Fruit fly (Drosophila melanogaster) whole organism, wandering third instar larva: ENCODE measurements around the gene CG7255.

ENCODE experiments used
- HLH106 ChIP-seq: fragments of 200-800 bp; optimal IDR thresholded peaks from 3 replicates; lab custom pipeline; 2019; ENCODE audit warnings: missing biosample characterization, mild to moderate bottlenecking, missing genetic modification characterization, moderate library complexity
- Myc ChIP-seq: fragments of >200 bp; optimal IDR thresholded peaks from 2 replicates; lab custom pipeline; 2017
- dl ChIP-seq, 2 experiments: fragments of 175-275, 200-275 bp in 1 of 2; fragments of 200-275 bp in 1 of 2; sonication (Bioruptor generic); optimal IDR thresholded peaks; lab custom pipeline; 2018; ENCODE audit warnings: mild to moderate bottlenecking in 2 of 2, missing biosample characterization in 2 of 2, missing genetic modification characterization in 2 of 2, moderate library complexity in 2 of 2; ENCODE audit not compliant: partially characterized antibody in 2 of 2, insufficient read depth in 1 of 2
- rgr ChIP-seq: fragments of 200-800 bp; sonication (Bioruptor generic); optimal IDR thresholded peaks from 3 replicates; lab custom pipeline; 2016; ENCODE audit warnings: missing biosample characterization, mild to moderate bottlenecking, missing genetic modification characterization
- sage ChIP-seq: fragments of 200-800 bp; sonication (Bioruptor generic); optimal IDR thresholded peaks from 2 replicates; lab custom pipeline; 2016; ENCODE audit warnings: missing biosample characterization, mild to moderate bottlenecking, missing genetic modification characterization
- sv ChIP-seq: fragments of 200-800 bp; sonication (Bioruptor generic); optimal IDR thresholded peaks from 3 replicates; lab custom pipeline; 2016; ENCODE audit warnings: missing biosample characterization, missing genetic modification characterization

CG7255 gene

DNA sequence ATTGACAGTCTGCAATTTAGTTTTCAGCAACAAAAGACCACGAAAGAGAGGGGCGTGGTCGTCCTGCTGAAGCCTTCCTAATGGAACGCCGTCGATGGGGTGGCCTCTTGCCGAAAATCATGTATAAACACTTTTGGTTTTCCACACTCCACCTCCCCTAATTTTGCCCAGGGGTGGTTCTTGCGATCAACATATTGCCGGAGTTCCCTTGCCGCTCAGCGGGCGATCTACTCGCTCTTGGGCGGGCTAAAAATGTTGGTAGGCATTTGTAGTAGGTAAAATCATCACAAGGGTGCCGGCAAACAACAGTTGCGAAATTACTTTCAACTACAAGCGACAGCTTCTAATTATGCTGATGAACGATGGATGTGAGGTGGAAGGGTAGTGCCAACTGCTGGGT, 50.7 kb downstream of the CG7255 start:
- no peak for TF ChIP-seq HLH106
- no peak for TF ChIP-seq sv
- no peak for TF ChIP-seq Myc (lab: Kevin White, UChicago)
- TF ChIP-seq rgr (GFP tag; lab: Kevin White, UChicago) = no peak
- TF ChIP-seq sage (GFP tag; lab: Kevin White, UChicago) = no peak

DNA sequence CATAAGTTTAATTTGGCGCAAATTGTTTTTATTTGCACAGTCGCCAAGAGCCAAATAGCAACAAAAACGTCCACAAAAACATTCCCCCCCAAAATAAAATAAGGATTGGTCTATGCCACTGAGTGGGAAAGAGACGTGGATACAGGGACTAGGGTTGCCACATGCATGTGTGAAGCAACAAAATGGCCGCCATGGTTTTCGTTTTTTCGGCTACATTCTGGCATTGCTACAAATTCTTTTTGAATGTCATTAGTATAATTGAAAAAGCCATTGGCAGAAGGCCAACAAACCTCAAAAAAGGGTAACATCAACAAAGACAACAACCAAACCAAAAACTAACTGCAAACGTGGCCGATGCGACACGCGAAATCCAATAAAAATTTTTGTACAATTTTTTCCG, 53.4 kb downstream of the CG7255 start:
- TF ChIP-seq dl (GFP tag; optimal IDR thresholded peaks at IDR 0.05; lab: Kevin White, UChicago; ENCODE audit: insufficient read depth in 1 of 2, partially characterized antibody in 2 of 2) (no peak), sv (no peak)
